Fruit fly (Drosophila melanogaster) whole organism, prepupa: ENCODE results near the gene tutl.
A peak's percentile ranks its signal among the peaks of the same experiment; 100 is the strongest.

Source experiments
- CG10631 ChIP-seq: fragments of 200-800 bp; sonication (Bioruptor generic); optimal IDR thresholded peaks from 2 replicates; lab custom pipeline; 2016; ENCODE audit warnings: missing biosample characterization, missing genetic modification characterization
- CG10669 ChIP-seq: fragments of 200-800 bp; sonication (Bioruptor generic); optimal IDR thresholded peaks from 3 replicates; lab custom pipeline; 2018; ENCODE audit warnings: missing biosample characterization, mild to moderate bottlenecking, missing genetic modification characterization, moderate library complexity
- CG11762 ChIP-seq: fragments of 200-800 bp; sonication (Bioruptor generic); optimal IDR thresholded peaks from 3 replicates; lab custom pipeline; 2016; ENCODE audit warnings: missing biosample characterization, missing genetic modification characterization; ENCODE audit not compliant: insufficient read depth
- CG11902 ChIP-seq: fragments of 200-800 bp; sonication (Bioruptor generic); optimal IDR thresholded peaks from 3 replicates; lab custom pipeline; 2016; ENCODE audit warnings: missing biosample characterization, missing genetic modification characterization
- CG1621 ChIP-seq: fragments of 200-800 bp; sonication (Bioruptor generic); optimal IDR thresholded peaks from 3 replicates; lab custom pipeline; 2018; ENCODE audit warnings: missing biosample characterization, mild to moderate bottlenecking, missing genetic modification characterization
- CG16779 ChIP-seq: fragments of 200-800 bp; sonication (Bioruptor generic); optimal IDR thresholded peaks from 3 replicates; lab custom pipeline; 2017; ENCODE audit warnings: missing biosample characterization, mild to moderate bottlenecking, missing genetic modification characterization
- CG32006 ChIP-seq: fragments of 200-800 bp; sonication (Bioruptor generic); optimal IDR thresholded peaks from 3 replicates; lab custom pipeline; 2017; ENCODE audit warnings: missing biosample characterization, mild to moderate bottlenecking, missing genetic modification characterization
- CG34406 ChIP-seq: fragments of 200-800 bp; sonication (Bioruptor generic); optimal IDR thresholded peaks from 3 replicates; lab custom pipeline; 2016; ENCODE audit warnings: missing biosample characterization, missing genetic modification characterization
- CG6163 ChIP-seq: fragments of 200-800 bp; sonication (Bioruptor generic); IDR thresholded peaks from 3 replicates; pipeline ENCODE4 v1.3.6; 2022; ENCODE audit warnings: missing biosample characterization, missing genetic modification characterization
- CG6276 ChIP-seq: fragments of 200-800 bp; sonication (Bioruptor generic); optimal IDR thresholded peaks from 2 replicates; lab custom pipeline; 2017; ENCODE audit warnings: missing biosample characterization, mild to moderate bottlenecking, missing genetic modification characterization
- CG6854 ChIP-seq: fragments of 200-800 bp; sonication (Bioruptor generic); optimal IDR thresholded peaks from 2 replicates; lab custom pipeline; 2017; ENCODE audit warnings: missing biosample characterization, mild to moderate bottlenecking, missing genetic modification characterization
- CG7368 ChIP-seq: fragments of 200-800 bp; sonication (Bioruptor generic); optimal IDR thresholded peaks from 3 replicates; lab custom pipeline; 2016; ENCODE audit warnings: missing biosample characterization, missing genetic modification characterization
- CG8632 ChIP-seq: fragments of 200-800 bp; sonication (Bioruptor generic); optimal IDR thresholded peaks from 3 replicates; lab custom pipeline; 2016; ENCODE audit warnings: missing biosample characterization, missing genetic modification characterization
- CG9139 ChIP-seq: fragments of 200-800 bp; sonication (Bioruptor generic); optimal IDR thresholded peaks from 3 replicates; lab custom pipeline; 2017; ENCODE audit warnings: missing biosample characterization, mild to moderate bottlenecking, missing genetic modification characterization
- Eip78C ChIP-seq: fragments of 200-800 bp; sonication (Bioruptor generic); peaks from one replicate; lab custom pipeline; 2016; ENCODE audit warnings: missing biosample characterization, missing genetic modification characterization
- Gug ChIP-seq: fragments of 200-800 bp; sonication (Bioruptor generic); IDR thresholded peaks from 2 replicates; pipeline ENCODE4 v1.3.6; 2022; ENCODE audit warnings: missing biosample characterization, missing genetic modification characterization
- Hr38 ChIP-seq: sonication (Bioruptor generic); optimal IDR thresholded peaks from 2 replicates; lab custom pipeline; 2016; ENCODE audit warnings: missing biosample characterization, missing genetic modification characterization
- Hr39 ChIP-seq: fragments of 200-800 bp; sonication (Bioruptor generic); optimal IDR thresholded peaks from 2 replicates; lab custom pipeline; 2016; ENCODE audit warnings: missing biosample characterization, missing genetic modification characterization
- Hr4 ChIP-seq: fragments of 200-800 bp; sonication (Bioruptor generic); optimal IDR thresholded peaks from 3 replicates; lab custom pipeline; 2016; ENCODE audit warnings: missing biosample characterization, missing genetic modification characterization
- Lpt ChIP-seq: fragments of 200-800 bp; sonication (Bioruptor generic); optimal IDR thresholded peaks from 3 replicates; lab custom pipeline; 2016; ENCODE audit warnings: missing biosample characterization, missing genetic modification characterization
- OdsH ChIP-seq: fragments of 200-800 bp; sonication (Bioruptor generic); optimal IDR thresholded peaks from 3 replicates; lab custom pipeline; 2016; ENCODE audit warnings: missing biosample characterization, missing genetic modification characterization
- Smox ChIP-seq: fragments of 200-800 bp; sonication (Bioruptor generic); optimal IDR thresholded peaks from 3 replicates; lab custom pipeline; 2016; ENCODE audit warnings: missing biosample characterization, missing genetic modification characterization
- Sox102F ChIP-seq: fragments of 200-800 bp; sonication (Bioruptor generic); optimal IDR thresholded peaks from 2 replicates; lab custom pipeline; 2016; ENCODE audit warnings: missing biosample characterization, mild to moderate bottlenecking, missing genetic modification characterization
- Sox14 ChIP-seq: fragments of 200-800 bp; sonication (Bioruptor generic); optimal IDR thresholded peaks from 3 replicates; lab custom pipeline; 2016; ENCODE audit warnings: missing biosample characterization, missing genetic modification characterization
- Sox15 ChIP-seq: fragments of 200-800 bp; sonication (Bioruptor generic); optimal IDR thresholded peaks from 3 replicates; lab custom pipeline; 2016; ENCODE audit warnings: missing biosample characterization, missing genetic modification characterization
- achi ChIP-seq: fragments of 200-800 bp; sonication (Bioruptor generic); optimal IDR thresholded peaks from 3 replicates; lab custom pipeline; 2016; ENCODE audit warnings: missing biosample characterization, missing genetic modification characterization
- dac ChIP-seq: fragments of 200-800 bp; sonication (Bioruptor generic); optimal IDR thresholded peaks from 2 replicates; lab custom pipeline; 2017; ENCODE audit warnings: missing biosample characterization, mild to moderate bottlenecking, missing genetic modification characterization
- dsx ChIP-seq: fragments of 200-800 bp; optimal IDR thresholded peaks from 3 replicates; lab custom pipeline; 2019; ENCODE audit warnings: missing biosample characterization, mild to moderate bottlenecking, missing genetic modification characterization, moderate library complexity; ENCODE audit not compliant: poor library complexity, severe bottlenecking
- eg ChIP-seq: fragments of 200-800 bp; sonication (Bioruptor generic); IDR thresholded peaks from 3 replicates; pipeline ENCODE4 v1.3.6; 2022; ENCODE audit warnings: missing biosample characterization, missing genetic modification characterization
- esn ChIP-seq: fragments of 200-800 bp; sonication (Bioruptor generic); optimal IDR thresholded peaks from 2 replicates; lab custom pipeline; 2016; ENCODE audit warnings: missing biosample characterization, mild to moderate bottlenecking, missing genetic modification characterization, moderate library complexity
- fkh ChIP-seq: fragments of 200-800 bp; sonication (Bioruptor generic); optimal IDR thresholded peaks from 3 replicates; lab custom pipeline; 2017; ENCODE audit warnings: missing biosample characterization, mild to moderate bottlenecking, missing genetic modification characterization, moderate library complexity
- lz ChIP-seq: fragments of 200-800 bp; sonication (Bioruptor generic); optimal IDR thresholded peaks from 3 replicates; lab custom pipeline; 2016; ENCODE audit warnings: missing biosample characterization, missing genetic modification characterization
- net ChIP-seq: fragments of 200-800 bp; sonication (Bioruptor generic); optimal IDR thresholded peaks from 3 replicates; lab custom pipeline; 2016; ENCODE audit warnings: missing biosample characterization, missing genetic modification characterization
- pdm3 ChIP-seq: fragments of 200-800 bp; sonication (Bioruptor generic); optimal IDR thresholded peaks from 3 replicates; lab custom pipeline; 2016; ENCODE audit warnings: missing biosample characterization, missing genetic modification characterization
- vri ChIP-seq: fragments of 200-800 bp; sonication (Bioruptor generic); optimal IDR thresholded peaks from 3 replicates; lab custom pipeline; 2016; ENCODE audit warnings: missing biosample characterization, mild to moderate bottlenecking, missing genetic modification characterization

The tutl gene

dm6 chr2L:4332962-4333757, 50.2 kb downstream of the tutl start (continued):
- TF ChIP-seq OdsH (peak; percentile 90), CG7368 (GFP tag; lab: Kevin White, UChicago) (peak; percentile 88), Sox15 (GFP tag; lab: Kevin White, UChicago) (peak; percentile 88), Sox102F (GFP tag; lab: Kevin White, UChicago) (peak; percentile 85), CG11902 (GFP tag; lab: Kevin White, UChicago) (peak; percentile 84), dac (GFP tag; lab: Kevin White, UChicago) (peak; percentile 87), CG6163 (peak; percentile 95), CG6276 (GFP tag; lab: Kevin White, UChicago) (peak; percentile 97), esn (peak; percentile 84), Gug (GFP tag; lab: Robert Waterston, UW) (peak; percentile 92)

dm6 chr2L:4333758-4334114, 50.8 kb downstream of the tutl start, which contains the start of gene Atet:
TSS of gene Atet (plus strand) at chr2L:4333913.
- 0 out of 2 replicates have a peak, but pooled peaks have one; percentile 3 for TF ChIP-seq Gug (GFP tag; lab: Robert Waterston, UW)
- peak; percentile 31 for TF ChIP-seq net (GFP tag; lab: Kevin White, UChicago)
- TF ChIP-seq CG1621 (tag; lab: Kevin White, UChicago) = peak; percentile 30
- peak; percentile 44 for TF ChIP-seq Lpt (GFP tag; lab: Kevin White, UChicago)
- TF ChIP-seq Smox = no peak
- no peak for TF ChIP-seq CG11762
- peak; percentile 25 for TF ChIP-seq vri (GFP tag; lab: Kevin White, UChicago)
- peak; percentile 8 for TF ChIP-seq dsx (GFP tag; lab: Kevin White, UChicago)
- peak; percentile 52 for TF ChIP-seq CG6854

dm6 chr2L:4334971-4335436, 52.1 kb downstream of the tutl start:
- TF ChIP-seq achi (GFP tag; lab: Kevin White, UChicago) (peak; percentile 5), CG34406 (GFP tag; lab: Kevin White, UChicago) (no peak), eg (GFP tag; lab: Robert Waterston, UW) (peak; percentile 57; the same call in 1 of the 3 replicates), CG11762 (no peak), CG6163 (0 out of 3 replicates have a peak, but pooled peaks have one; percentile 10), CG9139 (no peak), Eip78C (GFP tag; lab: Kevin White, UChicago) (peak; percentile 31), CG8632 (GFP tag; lab: Kevin White, UChicago) (no peak), pdm3 (peak; percentile 5), CG32006 (GFP tag; lab: Kevin White, UChicago) (peak; percentile 43), Hr4 (GFP tag; lab: Kevin White, UChicago) (peak; percentile 36), CG10631 (GFP tag; lab: Kevin White, UChicago) (no peak), fkh (GFP tag; lab: Kevin White, UChicago) (peak; percentile 6), Hr39 (GFP tag; lab: Kevin White, UChicago) (no peak), CG10669 (no peak), CG16779 (tag; lab: Kevin White, UChicago) (no peak)
- TF ChIP-seq, all 60 proteins: peak for 8

- TF ChIP-seq Hr38 (GFP tag; lab: Kevin White, UChicago) (no peak), lz (GFP tag; lab: Kevin White, UChicago) (no peak), Sox14 (peak; percentile 30)
Observed at dm6 chr2L:4335979-4336378, 53.0 kb downstream of the tutl start.
